Worm (Caenorhabditis elegans) whole organism, L3 larva: ENCODE measurements around the gene srt-48.
A peak's percentile ranks its signal among the peaks of the same experiment; 100 is the strongest.

Experiments used
- R02D3.7 ChIP-seq: fragments of 150-350 bp; optimal IDR thresholded peaks from 2 replicates; lab custom pipeline; 2014; ENCODE audit warnings: missing biosample characterization, missing genetic modification characterization
- ZK546.5 ChIP-seq: sonication (generic microtip); optimal IDR thresholded peaks from 2 replicates; lab custom pipeline; 2017; ENCODE audit warnings: missing biosample characterization, missing genetic modification characterization
- aly-2 ChIP-seq: fragments of 150-350 bp; optimal IDR thresholded peaks from 2 replicates; lab custom pipeline; 2014; ENCODE audit warnings: missing biosample characterization, missing genetic modification characterization
- ama-1 ChIP-seq: fragments of 150-350 bp; optimal IDR thresholded peaks from 2 replicates; lab custom pipeline; 2018
- ceh-16 ChIP-seq: sonication (generic microtip); optimal IDR thresholded peaks from 2 replicates; lab custom pipeline; 2017; ENCODE audit warnings: missing biosample characterization, missing genetic modification characterization
- ceh-82 ChIP-seq: fragments of 150-350 bp; optimal IDR thresholded peaks from 2 replicates; lab custom pipeline; 2014; ENCODE audit warnings: missing biosample characterization, missing genetic modification characterization
- daf-12 ChIP-seq: fragments of 150-350 bp; optimal IDR thresholded peaks from 2 replicates; lab custom pipeline; 2014; ENCODE audit warnings: missing biosample characterization, missing genetic modification reagents, missing genetic modification characterization
- elt-2 ChIP-seq: sonication (generic microtip); optimal IDR thresholded peaks from 2 replicates; lab custom pipeline; 2016; ENCODE audit warnings: missing genetic modification reagents, mild to moderate bottlenecking, missing genetic modification characterization, missing compliant biosample characterization
- elt-3 ChIP-seq, 3 experiments: fragments of 150-350 bp in 1 of 3; sonication (generic microtip) in 2 of 3; optimal IDR thresholded peaks; 2 replicates in 2 of 3; 4 replicates in 1 of 3; lab custom pipeline; 2014 to 2017; ENCODE audit warnings: missing biosample characterization in 3 of 3, missing genetic modification characterization in 3 of 3
- eor-1 ChIP-seq, 2 experiments: fragments of 150-350 bp; optimal IDR thresholded peaks; 2 replicates each; lab custom pipeline; 2014 to 2018; ENCODE audit warnings: missing biosample characterization in 2 of 2, missing genetic modification characterization in 2 of 2
- fkh-10 ChIP-seq: sonication (generic microtip); optimal IDR thresholded peaks from 2 replicates; lab custom pipeline; 2017; ENCODE audit warnings: missing biosample characterization, missing genetic modification reagents, missing genetic modification characterization
- fkh-2 ChIP-seq: fragments of 150-350 bp; optimal IDR thresholded peaks from 2 replicates; lab custom pipeline; 2014; ENCODE audit warnings: missing biosample characterization, missing genetic modification reagents, missing genetic modification characterization
- fos-1 ChIP-seq: fragments of 150-350 bp; optimal IDR thresholded peaks from 2 replicates; lab custom pipeline; 2014; ENCODE audit warnings: missing biosample characterization, missing genetic modification characterization
- lin-15B ChIP-seq: fragments of 150-350 bp; optimal IDR thresholded peaks from 2 replicates; lab custom pipeline; 2014; ENCODE audit warnings: missing biosample characterization, missing genetic modification characterization
- lsy-12 ChIP-seq: sonication (generic microtip); optimal IDR thresholded peaks from 2 replicates; lab custom pipeline; 2016; ENCODE audit warnings: mild to moderate bottlenecking, missing genetic modification characterization, missing compliant biosample characterization
- mdl-1 ChIP-seq: fragments of 150-350 bp; optimal IDR thresholded peaks from 2 replicates; lab custom pipeline; 2014; ENCODE audit warnings: missing biosample characterization, missing genetic modification characterization
- mml-1 ChIP-seq: fragments of 150-350 bp; sonication (generic microtip); optimal IDR thresholded peaks from 3 replicates; lab custom pipeline; 2014; ENCODE audit warnings: missing biosample characterization, missing genetic modification characterization
- nfya-1 ChIP-seq: sonication (generic microtip); optimal IDR thresholded peaks from 2 replicates; lab custom pipeline; 2017; ENCODE audit warnings: missing genetic modification characterization, mild to moderate bottlenecking, missing compliant biosample characterization, antibody characterized with exemption, moderate library complexity; ENCODE audit not compliant: insufficient read depth
- nhr-11 ChIP-seq: fragments of 150-350 bp; optimal IDR thresholded peaks from 2 replicates; lab custom pipeline; 2014; ENCODE audit warnings: missing biosample characterization, missing genetic modification characterization
- nhr-23 ChIP-seq: fragments of 150-350 bp; optimal IDR thresholded peaks from 2 replicates; lab custom pipeline; 2014; ENCODE audit warnings: missing biosample characterization, missing genetic modification reagents, missing genetic modification characterization
- nhr-28 ChIP-seq: fragments of 150-350 bp; optimal IDR thresholded peaks from 2 replicates; lab custom pipeline; 2014; ENCODE audit warnings: missing biosample characterization, missing genetic modification characterization
- nhr-43 ChIP-seq: sonication (generic microtip); optimal IDR thresholded peaks from 2 replicates; lab custom pipeline; 2016; ENCODE audit warnings: mild to moderate bottlenecking, missing genetic modification characterization, missing compliant biosample characterization; ENCODE audit not compliant: poor library complexity, severe bottlenecking
- nhr-77 ChIP-seq: fragments of 150-350 bp; optimal IDR thresholded peaks from 2 replicates; lab custom pipeline; 2014; ENCODE audit warnings: missing biosample characterization, missing genetic modification characterization
- pqm-1 ChIP-seq: fragments of 150-350 bp; optimal IDR thresholded peaks from 2 replicates; lab custom pipeline; 2017; ENCODE audit warnings: missing biosample characterization, missing genetic modification characterization, inconsistent platforms
- skn-1 ChIP-seq: fragments of 150-350 bp; optimal IDR thresholded peaks from 2 replicates; lab custom pipeline; 2014; ENCODE audit warnings: missing biosample characterization, missing genetic modification characterization
- snpc-4 ChIP-seq: fragments of 150-350 bp; optimal IDR thresholded peaks from 2 replicates; lab custom pipeline; 2014; ENCODE audit warnings: missing biosample characterization, missing genetic modification characterization
- tbx-2 ChIP-seq: sonication (generic microtip); optimal IDR thresholded peaks from 2 replicates; lab custom pipeline; 2016; ENCODE audit warnings: mild to moderate bottlenecking, missing genetic modification characterization, missing compliant biosample characterization
- unc-39 ChIP-seq: sonication (generic microtip); optimal IDR thresholded peaks from 4 replicates; lab custom pipeline; 2017; ENCODE audit warnings: missing biosample characterization, missing genetic modification characterization
- unc-62 ChIP-seq: fragments of 150-350 bp; sonication (generic microtip); optimal IDR thresholded peaks from 4 replicates; lab custom pipeline; 2014; ENCODE audit warnings: missing biosample characterization, missing genetic modification reagents, missing genetic modification characterization
- zag-1 ChIP-seq: fragments of 150-350 bp; optimal IDR thresholded peaks from 2 replicates; lab custom pipeline; 2014; ENCODE audit warnings: missing biosample characterization, missing genetic modification characterization

The srt-48 gene

DNA sequence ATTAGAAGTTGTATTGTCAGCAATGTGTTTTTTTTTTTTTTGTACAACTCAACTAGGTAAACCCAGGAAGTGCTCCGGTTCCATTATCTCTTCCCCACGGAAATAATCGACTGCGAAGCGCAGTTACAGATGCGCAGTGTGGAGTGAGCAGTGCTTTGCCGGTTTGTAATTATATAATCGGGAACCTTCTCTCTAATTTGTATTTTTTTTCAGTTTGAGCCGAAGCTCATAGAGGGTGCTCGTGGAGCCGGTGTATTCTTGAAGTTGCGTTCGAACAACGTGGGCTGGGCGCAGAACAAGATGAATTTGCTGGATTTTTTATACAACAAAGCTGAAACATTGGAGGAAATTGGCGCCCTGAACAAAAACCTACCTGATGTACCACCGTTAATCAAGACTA, 10.7 kb downstream of the srt-48 start, which contains the start of gene Y41E3.13:
Gene Y41E3.13, plus strand, starts transcription at position 301 of the 400 bp plus-strand sequence.
- no peak for TF ChIP-seq pqm-1 (tag; lab: Kevin White, UChicago)
- TF ChIP-seq lsy-12: no peak
- TF ChIP-seq daf-12 (tag; lab: Kevin White, UChicago): no peak
- TF ChIP-seq fos-1 (tag; lab: Kevin White, UChicago): no peak
- TF ChIP-seq mdl-1 (tag; lab: Kevin White, UChicago): no peak
- no peak for TF ChIP-seq aly-2
- TF ChIP-seq ama-1 (lab: Kevin White, UChicago): no peak
- no peak for TF ChIP-seq tbx-2 (tag; lab: Kevin White, UChicago)
- TF ChIP-seq skn-1 (tag; lab: Kevin White, UChicago): no peak
- no peak for TF ChIP-seq elt-2 (tag; lab: Kevin White, UChicago)

DNA sequence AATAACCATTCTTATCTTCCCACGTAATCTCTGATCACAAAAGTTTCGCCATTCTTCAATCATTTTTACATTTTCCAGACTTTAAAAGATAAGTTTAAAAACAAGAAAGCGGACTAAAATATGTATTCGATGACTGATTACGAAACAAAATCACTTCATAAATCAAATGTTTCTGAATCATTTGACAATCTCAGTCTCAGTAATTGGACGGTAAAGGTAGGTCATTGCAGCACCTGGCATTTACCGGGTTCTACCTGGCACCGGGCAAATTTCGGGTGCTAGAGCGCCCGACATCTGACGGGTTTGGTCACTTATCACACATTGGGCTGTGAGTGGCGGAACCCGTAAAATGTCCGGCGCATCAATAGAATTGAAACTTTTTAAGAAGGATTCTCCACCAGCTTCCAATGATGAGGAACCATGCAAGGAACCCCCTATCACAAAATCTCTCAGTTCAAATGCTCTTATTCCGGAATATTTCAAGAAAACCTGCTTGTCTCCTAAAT, 12.6 kb downstream of the srt-48 start, which contains the start of gene Y41E3.19:
Gene Y41E3.19, plus strand, starts transcription at position 51 of the 506 bp plus-strand sequence.
- TF ChIP-seq skn-1 (tag; lab: Kevin White, UChicago): no peak
- TF ChIP-seq fkh-2 (tag; lab: Kevin White, UChicago): no peak

- TF ChIP-seq fkh-2 (tag; lab: Kevin White, UChicago): no peak
- TF ChIP-seq snpc-4 (tag; lab: Kevin White, UChicago): no peak
- no peak for TF ChIP-seq ceh-16
- no peak for TF ChIP-seq ceh-82 (tag; lab: Kevin White, UChicago)
These were observed 15.4 kb downstream of the srt-48 start, which contains the start of gene srt-47 for ce11 chrIV:15053271-15053670. Gene srt-47 (minus strand): TSS chrIV:15053371.

DNA sequence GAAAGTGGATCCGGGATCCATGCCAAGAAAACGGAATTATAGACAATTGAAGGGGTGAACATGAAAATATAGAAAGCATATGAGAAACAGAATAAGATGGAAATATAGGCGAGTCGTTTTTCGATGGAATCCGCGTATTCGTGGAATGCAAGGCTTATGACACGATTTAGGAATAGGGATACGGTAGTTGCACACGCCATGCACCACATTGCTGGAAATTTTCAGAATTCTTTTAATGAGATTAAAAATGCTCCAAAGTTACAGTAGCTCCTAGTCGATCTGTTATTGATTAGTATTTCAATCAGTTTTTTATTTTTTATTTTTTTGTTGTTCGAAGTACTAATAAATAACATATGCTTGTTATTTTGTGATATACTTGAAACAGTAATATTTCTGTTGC, 17.7 kb downstream of the srt-48 start:
- TF ChIP-seq eor-1 (tag; optimal IDR thresholded peaks at IDR 0.05; lab: Kevin White, UChicago): no peak
- no peak for TF ChIP-seq nhr-23 (tag; lab: Kevin White, UChicago)
- TF ChIP-seq nhr-28 (tag; lab: Kevin White, UChicago): no peak
- no peak for TF ChIP-seq elt-3 (tag; optimal IDR thresholded peaks at IDR 0.05; lab: Kevin White, UChicago)
- no peak for TF ChIP-seq ZK546.5
- no peak for TF ChIP-seq fkh-10 (GFP tag; lab: Kevin White, UChicago)
- no peak for TF ChIP-seq ama-1 (lab: Kevin White, UChicago)
- TF ChIP-seq mml-1 (tag; lab: Kevin White, UChicago): no peak
- TF ChIP-seq ceh-82 (tag; lab: Kevin White, UChicago): no peak
- no peak for TF ChIP-seq nhr-77 (tag; lab: Kevin White, UChicago)
- TF ChIP-seq unc-62 (GFP tag; lab: Kevin White, UChicago): no peak
- no peak for TF ChIP-seq unc-39 (tag; lab: Kevin White, UChicago)
- no peak for TF ChIP-seq fos-1 (tag; lab: Kevin White, UChicago)
- no peak for TF ChIP-seq ceh-16
- TF ChIP-seq zag-1 (tag; lab: Kevin White, UChicago): no peak

DNA sequence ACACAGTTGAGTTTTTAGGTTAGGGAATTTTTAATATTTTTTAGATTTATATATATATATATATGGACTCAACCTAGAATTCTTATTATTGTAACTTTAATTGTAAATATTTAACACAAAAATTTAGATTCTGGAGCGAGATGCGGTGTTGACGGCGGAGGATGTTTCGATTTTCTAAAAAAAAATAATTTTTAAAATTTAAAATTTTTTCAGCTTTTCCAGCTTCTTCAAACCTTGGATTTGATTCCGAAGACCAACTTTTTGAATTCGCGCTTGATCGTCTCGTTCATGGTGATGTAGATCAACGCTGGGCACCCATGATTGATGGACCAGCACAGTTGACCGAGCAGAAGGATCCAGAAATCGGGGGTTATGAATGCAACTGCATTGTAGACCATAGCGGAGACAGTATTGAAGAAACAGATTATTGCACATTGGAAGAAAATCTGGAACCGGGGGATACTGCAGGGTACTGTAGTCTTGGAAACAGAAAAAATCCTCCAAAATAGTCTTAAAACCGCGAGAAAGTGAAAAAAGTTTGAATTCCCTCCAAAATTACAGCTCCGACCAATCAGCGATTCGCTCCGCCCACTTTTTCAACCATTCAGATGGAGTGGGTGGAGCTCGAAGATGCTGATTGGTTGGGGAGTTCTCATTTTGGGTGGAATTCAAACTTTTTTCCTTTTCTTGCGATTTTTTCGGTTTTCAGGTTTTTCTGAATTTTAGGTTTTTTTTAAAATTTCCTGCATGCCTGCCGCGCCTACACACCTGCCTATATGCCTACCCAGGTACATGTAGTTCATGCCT, 19.2 kb downstream of the srt-48 start:
- TF ChIP-seq tbx-2 (tag; lab: Kevin White, UChicago): no peak
- peak; percentile 5 for TF ChIP-seq R02D3.7 (tag; lab: Kevin White, UChicago)
- peak; percentile 81 for TF ChIP-seq ama-1 (lab: Kevin White, UChicago)
- no peak for TF ChIP-seq fos-1 (tag; lab: Kevin White, UChicago)
- TF ChIP-seq nfya-1 (tag; lab: Kevin White, UChicago): peak; percentile 96
- no peak for TF ChIP-seq nhr-11 (tag; lab: Kevin White, UChicago)
- TF ChIP-seq lin-15B (tag; lab: Kevin White, UChicago): peak; percentile 42
- TF ChIP-seq nhr-43 (tag; lab: Kevin White, UChicago): peak; percentile 5
- peak; percentile 76 for TF ChIP-seq aly-2
- TF ChIP-seq, all 47 proteins: peak for 6
